Worm (Caenorhabditis elegans): Measurements from ENCODE around the gene F58B4.2.

ce11 chrV:10887564-10887963 lies 30.7 kb downstream of the F58B4.2 start:
- TF ChIP-seq fos-1 (tag; optimal IDR thresholded peaks at IDR 0.05) = no peak
- no peak for TF ChIP-seq sea-2 (GFP tag; optimal IDR thresholded peaks at IDR 0.05)
- no peak for TF ChIP-seq nhr-237 (tag; optimal IDR thresholded peaks at IDR 0.05)
- no peak for TF ChIP-seq lsy-12 (tag; optimal IDR thresholded peaks at IDR 0.05)
- TF ChIP-seq tbx-2 (tag; optimal IDR thresholded peaks at IDR 0.05) = no peak
- TF ChIP-seq nhr-23 (tag; optimal IDR thresholded peaks at IDR 0.05) = no peak
- peak; percentile 52 for TF ChIP-seq nhr-43 (tag; optimal IDR thresholded peaks at IDR 0.05; ENCODE audit: poor library complexity, severe bottlenecking)
- TF ChIP-seq fkh-10 (GFP tag; optimal IDR thresholded peaks at IDR 0.05) = no peak
- TF ChIP-seq ztf-11 (tag; optimal IDR thresholded peaks at IDR 0.05) = no peak
- no peak for TF ChIP-seq unc-39 (tag; optimal IDR thresholded peaks at IDR 0.05)
- TF ChIP-seq ama-1 (optimal IDR thresholded peaks at IDR 0.05) = peak; percentile 69
- TF ChIP-seq pqm-1 (tag; optimal IDR thresholded peaks at IDR 0.05) = no peak
- TF ChIP-seq lin-15B (tag; optimal IDR thresholded peaks at IDR 0.05) = no peak
- no peak for TF ChIP-seq eor-1 (tag; optimal IDR thresholded peaks at IDR 0.05)
